Worm (Caenorhabditis elegans) whole organism, L1 larva: ENCODE data around the gene W05E10.5.

Experiments
- C16A3.4 ChIP-seq: fragments of 150-350 bp; optimal IDR thresholded peaks from 2 replicates; lab custom pipeline; 2014; ENCODE audit warnings: missing biosample characterization, missing genetic modification characterization
- C34B4.2 ChIP-seq: sonication (generic microtip); optimal IDR thresholded peaks from 2 replicates; lab custom pipeline; 2017; ENCODE audit warnings: mild to moderate bottlenecking, missing genetic modification characterization, missing compliant biosample characterization
- F16B12.6 ChIP-seq: fragments of 150-350 bp; optimal IDR thresholded peaks from 2 replicates; lab custom pipeline; 2014; ENCODE audit warnings: missing biosample characterization, missing genetic modification characterization
- aha-1 ChIP-seq: fragments of 150-350 bp; optimal IDR thresholded peaks from 2 replicates; lab custom pipeline; 2014; ENCODE audit warnings: missing biosample characterization, missing genetic modification characterization
- aly-2 ChIP-seq: fragments of 150-350 bp; optimal IDR thresholded peaks from 2 replicates; lab custom pipeline; 2014; ENCODE audit warnings: missing biosample characterization, missing genetic modification characterization
- blmp-1 ChIP-seq: fragments of 150-350 bp; optimal IDR thresholded peaks from 2 replicates; lab custom pipeline; 2014; ENCODE audit warnings: missing biosample characterization, missing genetic modification characterization
- ceh-63 ChIP-seq: fragments of 200-800 bp; sonication (Bioruptor generic); optimal IDR thresholded peaks from 2 replicates; lab custom pipeline; 2018; ENCODE audit warnings: mild to moderate bottlenecking, missing genetic modification characterization, missing compliant biosample characterization
- ceh-8 ChIP-seq: fragments of 200-800 bp; sonication (Bioruptor generic); optimal IDR thresholded peaks from 2 replicates; lab custom pipeline; 2018; ENCODE audit warnings: mild to moderate bottlenecking, missing genetic modification characterization, moderate library complexity, missing compliant biosample characterization
- ceh-88 ChIP-seq: fragments of 200-800 bp; sonication (Bioruptor generic); IDR thresholded peaks from 2 replicates; pipeline ENCODE4 v1.3.6; 2022; ENCODE audit warnings: missing genetic modification characterization, missing compliant biosample characterization
- ces-1 ChIP-seq: fragments of 150-350 bp; optimal IDR thresholded peaks from 2 replicates; lab custom pipeline; 2014; ENCODE audit warnings: missing biosample characterization, missing genetic modification reagents, missing genetic modification characterization
- dpl-1 ChIP-seq, 3 experiments: fragments of 150-350 bp in 2 of 3; sonication (generic microtip) in 1 of 3; optimal IDR thresholded peaks; 2 replicates each; lab custom pipeline; 2014 to 2017; ENCODE audit warnings: missing biosample characterization in 3 of 3, missing genetic modification characterization in 3 of 3, missing genetic modification reagents in 3 of 3
- efl-1 ChIP-seq, 4 experiments: fragments of 150-350 bp; optimal IDR thresholded peaks in 3 of 4; peaks in 1 of 4; 1 replicate in 1 of 4; 2 replicates in 3 of 4; lab custom pipeline; 2014; ENCODE audit warnings: missing biosample characterization in 2 of 4, missing genetic modification characterization in 2 of 4, missing genetic modification reagents in 2 of 4
- elt-2 ChIP-seq: sonication (generic microtip); optimal IDR thresholded peaks from 2 replicates; lab custom pipeline; 2016; ENCODE audit warnings: missing genetic modification characterization, mild to moderate bottlenecking, inconsistent platforms, missing compliant biosample characterization, missing genetic modification reagents
- elt-3 ChIP-seq, 6 experiments: fragments of 150-350 bp in 1 of 6; sonication (generic microtip); optimal IDR thresholded peaks; 2 replicates each; lab custom pipeline; 2017 to 2018; ENCODE audit warnings: missing biosample characterization in 6 of 6, missing genetic modification characterization in 6 of 6, inconsistent platforms in 1 of 6
- fkh-10 ChIP-seq: sonication (generic microtip); optimal IDR thresholded peaks from 2 replicates; lab custom pipeline; 2017; ENCODE audit warnings: missing biosample characterization, missing genetic modification reagents, missing genetic modification characterization
- fkh-4 ChIP-seq: sonication (generic microtip); optimal IDR thresholded peaks from 2 replicates; lab custom pipeline; 2016; ENCODE audit warnings: missing compliant biosample characterization, missing genetic modification characterization, borderline replicate concordance
- fkh-8 ChIP-seq: sonication (generic microtip); optimal IDR thresholded peaks from 2 replicates; lab custom pipeline; 2016; ENCODE audit warnings: mild to moderate bottlenecking, missing genetic modification characterization, missing compliant biosample characterization
- fos-1 ChIP-seq: fragments of 150-350 bp; optimal IDR thresholded peaks from 2 replicates; lab custom pipeline; 2014; ENCODE audit warnings: missing biosample characterization, missing genetic modification characterization
- grh-1 ChIP-seq: fragments of 200-800 bp; sonication (Bioruptor generic); IDR thresholded peaks from 2 replicates; pipeline ENCODE4 v1.3.6; 2022; ENCODE audit warnings: missing genetic modification reagents, missing genetic modification characterization, missing compliant biosample characterization
- irx-1 ChIP-seq: sonication (generic microtip); optimal IDR thresholded peaks from 2 replicates; lab custom pipeline; 2016; ENCODE audit warnings: missing genetic modification characterization, missing compliant biosample characterization
- isw-1 ChIP-seq: fragments of 200-800 bp; sonication (Bioruptor generic); IDR thresholded peaks from 2 replicates; pipeline ENCODE4 v1.3.6; 2022; ENCODE audit warnings: missing genetic modification characterization, missing compliant biosample characterization
- lin-13 ChIP-seq: fragments of 150-350 bp; optimal IDR thresholded peaks from 2 replicates; lab custom pipeline; 2014; ENCODE audit warnings: missing biosample characterization, missing genetic modification reagents, missing genetic modification characterization
- lin-14 ChIP-seq: fragments of 200-800 bp; sonication (Bioruptor generic); optimal IDR thresholded peaks from 2 replicates; lab custom pipeline; 2018; ENCODE audit warnings: mild to moderate bottlenecking, missing genetic modification characterization, moderate library complexity, missing compliant biosample characterization
- lin-15B ChIP-seq: fragments of 150-350 bp; sonication (generic microtip); optimal IDR thresholded peaks from 3 replicates; lab custom pipeline; 2014; ENCODE audit warnings: missing biosample characterization, missing genetic modification characterization
- lin-35 ChIP-seq, 2 experiments: fragments of 150-350 bp; optimal IDR thresholded peaks; 2 replicates each; lab custom pipeline; 2014; ENCODE audit warnings: missing biosample characterization in 2 of 2, missing genetic modification characterization in 2 of 2, missing genetic modification reagents in 2 of 2
- mab-9 ChIP-seq: fragments of 200-800 bp; sonication (Bioruptor generic); IDR thresholded peaks from 2 replicates; pipeline ENCODE4 v1.3.6; 2022; ENCODE audit warnings: missing genetic modification reagents, missing genetic modification characterization, missing compliant biosample characterization
- mdl-1 ChIP-seq, 2 experiments: fragments of 150-350 bp; optimal IDR thresholded peaks; 2 replicates each; lab custom pipeline; 2014 to 2017; ENCODE audit warnings: missing biosample characterization in 2 of 2, missing genetic modification characterization in 2 of 2, inconsistent platforms in 1 of 2
- mef-2 ChIP-seq: fragments of 150-350 bp; optimal IDR thresholded peaks from 2 replicates; lab custom pipeline; 2014; ENCODE audit warnings: missing biosample characterization, missing genetic modification characterization
- nhr-11 ChIP-seq: fragments of 150-350 bp; optimal IDR thresholded peaks from 2 replicates; lab custom pipeline; 2014; ENCODE audit warnings: missing biosample characterization, missing genetic modification characterization
- nhr-12 ChIP-seq: sonication (generic microtip); optimal IDR thresholded peaks from 2 replicates; lab custom pipeline; 2017; ENCODE audit warnings: missing biosample characterization, missing genetic modification characterization
- nhr-20 ChIP-seq: sonication (generic microtip); optimal IDR thresholded peaks from 2 replicates; lab custom pipeline; 2016; ENCODE audit warnings: mild to moderate bottlenecking, missing genetic modification characterization, missing compliant biosample characterization
- nhr-237 ChIP-seq: fragments of 150-350 bp; optimal IDR thresholded peaks from 2 replicates; lab custom pipeline; 2014; ENCODE audit warnings: missing biosample characterization, missing genetic modification characterization
- nhr-76 ChIP-seq: sonication (generic microtip); optimal IDR thresholded peaks from 2 replicates; lab custom pipeline; 2017; ENCODE audit warnings: missing biosample characterization, missing genetic modification characterization
- nhr-85 ChIP-seq: sonication (generic microtip); peaks from one replicate; lab custom pipeline; 2016; ENCODE audit warnings: missing genetic modification characterization, inconsistent platforms, missing compliant biosample characterization
- nhr-90 ChIP-seq: sonication (generic microtip); optimal IDR thresholded peaks from 2 replicates; lab custom pipeline; 2016; ENCODE audit warnings: mild to moderate bottlenecking, missing genetic modification characterization, missing compliant biosample characterization; ENCODE audit not compliant: poor library complexity
- pax-3 ChIP-seq: fragments of 200-800 bp; sonication (Bioruptor generic); optimal IDR thresholded peaks from 2 replicates; lab custom pipeline; 2018; ENCODE audit warnings: mild to moderate bottlenecking, missing genetic modification characterization, moderate library complexity, missing compliant biosample characterization
- sptf-1 ChIP-seq: fragments of 150-350 bp; optimal IDR thresholded peaks from 2 replicates; lab custom pipeline; 2014; ENCODE audit warnings: missing biosample characterization, missing genetic modification characterization
- sup-37 ChIP-seq: fragments of 200-800 bp; sonication (Bioruptor generic); optimal IDR thresholded peaks from 2 replicates; lab custom pipeline; 2018; ENCODE audit warnings: mild to moderate bottlenecking, missing genetic modification characterization, missing compliant biosample characterization
- tlp-1 ChIP-seq: fragments of 150-350 bp; optimal IDR thresholded peaks from 2 replicates; lab custom pipeline; 2014; ENCODE audit warnings: missing biosample characterization, missing genetic modification characterization
- unc-130 ChIP-seq: fragments of 150-350 bp; optimal IDR thresholded peaks from 2 replicates; lab custom pipeline; 2017; ENCODE audit warnings: missing biosample characterization, missing genetic modification characterization, inconsistent platforms
- unc-62 ChIP-seq: fragments of 150-350 bp; optimal IDR thresholded peaks from 2 replicates; lab custom pipeline; 2014; ENCODE audit warnings: missing biosample characterization, missing genetic modification reagents, missing genetic modification characterization
- vab-15 ChIP-seq: sonication (generic microtip); optimal IDR thresholded peaks from 2 replicates; lab custom pipeline; 2017; ENCODE audit warnings: missing genotype, mild to moderate bottlenecking, missing genetic modification characterization, missing compliant biosample characterization
- ztf-11 ChIP-seq, 2 experiments: sonication (generic microtip); optimal IDR thresholded peaks; 2 replicates each; lab custom pipeline; 2016 to 2017; ENCODE audit warnings: missing genetic modification characterization in 2 of 2, missing biosample characterization in 1 of 2, missing compliant biosample characterization in 1 of 2

Gene W05E10.5

ce11 chrV:11695597-11695996 is at the start of gene W05E10.5:
Gene W05E10.5 (minus strand): TSS chrV:11695697.
- TF ChIP-seq C16A3.4 (tag; lab: Kevin White, UChicago) (no peak), efl-1 (optimal IDR thresholded peaks at IDR 0.05; lab: Kevin White, UChicago) (no peak), efl-1 (GFP tag; optimal IDR thresholded peaks at IDR 0.05 in 1 of 2; lab: Kevin White, UChicago) (peak in 1 of 2 experiments; percentile 41)

ce11 chrV:11741078-11741477 is 45.6 kb upstream of the W05E10.5 start:
- TF ChIP-seq mdl-1 (tag; optimal IDR thresholded peaks at IDR 0.05; lab: Kevin White, UChicago) (no peak), lin-14 (GFP tag; lab: Kevin White, UChicago) (no peak), blmp-1 (peak; percentile 96)

ce11 chrV:11739820-11740219 is 44.3 kb upstream of the W05E10.5 start, which contains the start of gene T04F3.1:
Gene T04F3.1 (plus strand): TSS chrV:11740065.
- TF ChIP-seq lin-15B (tag; lab: Kevin White, UChicago): no peak
- peak in 5 of 6 experiments; percentile 16 to 73 (median 67) for TF ChIP-seq elt-3 (tag; optimal IDR thresholded peaks at IDR 0.05; lab: Kevin White, UChicago)
- TF ChIP-seq fkh-8 (tag; lab: Kevin White, UChicago): no peak
- TF ChIP-seq lin-14 (GFP tag; lab: Kevin White, UChicago): peak; percentile 44
- no peak for TF ChIP-seq fkh-10 (GFP tag; lab: Kevin White, UChicago)
- TF ChIP-seq vab-15: no peak
- no peak for TF ChIP-seq ceh-8 (GFP tag; lab: Kevin White, UChicago)
- TF ChIP-seq isw-1: no peak
- TF ChIP-seq nhr-76 (tag; lab: Kevin White, UChicago): no peak
- no peak for TF ChIP-seq fos-1 (tag; lab: Kevin White, UChicago)
- TF ChIP-seq unc-62 (GFP tag; lab: Kevin White, UChicago): no peak
- no peak for TF ChIP-seq elt-2
- no peak for TF ChIP-seq lin-35 (GFP tag; optimal IDR thresholded peaks at IDR 0.05; lab: Kevin White, UChicago)
- no peak for TF ChIP-seq sup-37 (GFP tag; lab: Kevin White, UChicago)
- TF ChIP-seq nhr-12: no peak
- no peak for TF ChIP-seq irx-1 (tag; lab: Kevin White, UChicago)
- TF ChIP-seq mef-2: no peak
- TF ChIP-seq efl-1 (optimal IDR thresholded peaks at IDR 0.05; lab: Kevin White, UChicago): no peak
- peak in 1 of 2 experiments; percentile 43 for TF ChIP-seq efl-1 (GFP tag; optimal IDR thresholded peaks at IDR 0.05 in 1 of 2; lab: Kevin White, UChicago)
- TF ChIP-seq aly-2: no peak
- TF ChIP-seq nhr-237 (tag; lab: Kevin White, UChicago): no peak
- no peak for TF ChIP-seq aha-1
- TF ChIP-seq nhr-85 (tag; lab: Kevin White, UChicago): no peak
- peak; percentile 77 for TF ChIP-seq blmp-1
- no peak for TF ChIP-seq nhr-90 (tag; lab: Kevin White, UChicago)
- no peak for TF ChIP-seq tlp-1 (tag; lab: Kevin White, UChicago)
- TF ChIP-seq C34B4.2: no peak
- TF ChIP-seq ces-1 (GFP tag; lab: Kevin White, UChicago): no peak
- TF ChIP-seq pax-3: no peak
- no peak for TF ChIP-seq grh-1 (GFP tag; lab: Robert Waterston, UW)
- TF ChIP-seq lin-13 (GFP tag; lab: Kevin White, UChicago): no peak
- peak; percentile 8 for TF ChIP-seq nhr-20 (tag; lab: Kevin White, UChicago)
- no peak for TF ChIP-seq C16A3.4 (tag; lab: Kevin White, UChicago)

DNA sequence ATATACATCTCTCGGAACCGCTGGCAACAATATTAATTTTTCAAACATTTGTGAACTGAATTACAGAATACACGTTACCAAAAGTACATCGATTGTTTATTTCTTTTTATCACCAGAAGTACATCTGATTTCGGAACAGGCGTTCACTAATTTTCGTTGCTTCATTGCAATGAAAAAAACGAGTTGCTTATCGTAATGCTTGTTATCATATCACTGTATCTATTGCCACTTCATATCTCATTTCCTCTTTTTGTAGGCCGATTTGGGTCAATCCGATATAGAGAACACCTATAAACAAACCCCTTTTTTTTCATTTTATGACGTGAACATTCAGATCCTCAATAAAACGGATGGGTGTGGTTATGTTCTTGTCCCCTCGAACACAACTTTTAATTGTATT is 41.8 kb upstream of the W05E10.5 start:
- no peak for TF ChIP-seq fkh-4 (tag; lab: Kevin White, UChicago)
- TF ChIP-seq blmp-1: peak; percentile 1

DNA sequence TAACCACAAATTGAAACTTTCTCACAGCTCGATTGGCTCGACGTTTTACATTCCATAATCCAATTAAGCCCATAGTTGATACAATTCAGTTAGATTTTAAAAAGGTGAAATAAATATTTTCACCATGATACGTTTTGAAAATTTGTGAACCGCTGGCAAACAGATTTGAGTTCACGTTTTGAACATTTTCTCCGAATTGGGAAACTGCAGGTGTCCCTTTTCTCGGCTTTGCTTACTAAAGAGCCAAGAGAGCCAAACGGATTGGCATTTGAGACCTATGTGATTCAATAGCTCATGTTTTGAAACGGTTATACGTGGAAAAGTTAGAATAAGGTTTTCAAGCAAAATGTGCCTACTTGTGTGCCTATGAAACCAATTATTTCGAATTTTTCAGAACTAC is 41.4 kb upstream of the W05E10.5 start, which contains the start of gene spe-42:
spe-42 (minus strand) TSS at position 101 of the 400 bp plus-strand sequence.
- no peak for TF ChIP-seq ceh-88 (GFP tag; lab: Robert Waterston, UW)
- no peak for TF ChIP-seq F16B12.6
- TF ChIP-seq lin-35 (GFP tag; optimal IDR thresholded peaks at IDR 0.05; lab: Kevin White, UChicago): no peak
- no peak for TF ChIP-seq mef-2
- TF ChIP-seq nhr-11 (tag; lab: Kevin White, UChicago): no peak
- no peak for TF ChIP-seq mab-9 (GFP tag; lab: Robert Waterston, UW)
- TF ChIP-seq dpl-1 (GFP tag; optimal IDR thresholded peaks at IDR 0.05; lab: Kevin White, UChicago): no peak
- TF ChIP-seq sptf-1 (tag; lab: Kevin White, UChicago): no peak
- no peak for TF ChIP-seq unc-130 (tag; lab: Kevin White, UChicago)
- TF ChIP-seq ztf-11 (tag; optimal IDR thresholded peaks at IDR 0.05; lab: Kevin White, UChicago): no peak
- TF ChIP-seq nhr-20 (tag; lab: Kevin White, UChicago): no peak
- no peak for TF ChIP-seq ceh-63 (GFP tag; lab: Kevin White, UChicago)
- TF ChIP-seq nhr-85 (tag; lab: Kevin White, UChicago): no peak
- TF ChIP-seq mdl-1 (tag; optimal IDR thresholded peaks at IDR 0.05; lab: Kevin White, UChicago): no peak
- TF ChIP-seq, all 84 proteins: peak for 0
